Fruit fly (Drosophila melanogaster) whole organism, prepupa: Measurements from ENCODE around the gene Axud1.

ENCODE experiments used
- CG11294 ChIP-seq: fragments of 200-800 bp; sonication (Bioruptor generic); IDR thresholded peaks from 2 replicates; pipeline ENCODE4 v1.3.6; 2022; ENCODE audit warnings: missing biosample characterization, missing genetic modification characterization
- CG9139 ChIP-seq: fragments of 200-800 bp; sonication (Bioruptor generic); optimal IDR thresholded peaks from 3 replicates; lab custom pipeline; 2017; ENCODE audit warnings: missing biosample characterization, mild to moderate bottlenecking, missing genetic modification characterization
- lz ChIP-seq: fragments of 200-800 bp; sonication (Bioruptor generic); optimal IDR thresholded peaks from 3 replicates; lab custom pipeline; 2016; ENCODE audit warnings: missing biosample characterization, missing genetic modification characterization
- svp ChIP-seq: fragments of 200-800 bp; sonication (Bioruptor generic); peaks from one replicate; lab custom pipeline; 2016; ENCODE audit warnings: missing biosample characterization, missing genetic modification characterization

DNA sequence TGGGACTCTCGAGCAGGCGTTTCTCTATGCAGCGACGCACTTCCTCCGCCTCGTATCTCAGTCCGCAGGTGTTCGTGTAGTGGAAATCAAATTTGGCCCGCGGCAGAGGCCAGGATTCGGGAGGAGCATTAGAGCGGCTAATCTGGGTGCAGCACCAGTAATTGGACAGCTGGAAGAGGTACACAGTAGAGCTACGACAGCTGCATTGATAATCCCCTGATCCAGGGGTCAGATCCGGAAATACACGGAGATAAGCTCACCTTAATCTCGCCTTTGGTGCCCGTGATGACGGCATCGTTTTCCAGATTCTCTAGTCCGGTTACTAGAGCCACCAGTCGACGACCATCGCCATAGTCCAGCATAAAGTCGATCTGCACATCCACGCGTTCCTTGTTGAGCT lies 5.2 kb downstream of the Axud1 start:
- TF ChIP-seq lz (GFP tag; lab: Kevin White, UChicago) (no peak), CG11294 (GFP tag; lab: Robert Waterston, UW) (no peak), CG9139 (GFP tag; lab: Kevin White, UChicago) (no peak), svp (peak; percentile 98)
